Worm (Caenorhabditis elegans) whole organism, L1 larva: ENCODE measurements around the gene F23H12.7.
A peak's percentile ranks its signal among the peaks of the same experiment; 100 is the strongest.

Source experiments
- C04F5.9 ChIP-seq: sonication (generic microtip); optimal IDR thresholded peaks from 2 replicates; lab custom pipeline; 2016; ENCODE audit warnings: missing genetic modification characterization, missing compliant biosample characterization
- C16A3.4 ChIP-seq: fragments of 150-350 bp; optimal IDR thresholded peaks from 2 replicates; lab custom pipeline; 2014; ENCODE audit warnings: missing biosample characterization, missing genetic modification characterization
- F16B12.6 ChIP-seq: fragments of 150-350 bp; optimal IDR thresholded peaks from 2 replicates; lab custom pipeline; 2014; ENCODE audit warnings: missing biosample characterization, missing genetic modification characterization
- blmp-1 ChIP-seq: fragments of 150-350 bp; optimal IDR thresholded peaks from 2 replicates; lab custom pipeline; 2014; ENCODE audit warnings: missing biosample characterization, missing genetic modification characterization
- dsc-1 ChIP-seq: sonication (generic microtip); optimal IDR thresholded peaks from 2 replicates; lab custom pipeline; 2016; ENCODE audit warnings: mild to moderate bottlenecking, missing genetic modification characterization, missing compliant biosample characterization
- efl-1 ChIP-seq, 4 experiments: fragments of 150-350 bp; optimal IDR thresholded peaks in 3 of 4; peaks in 1 of 4; 1 replicate in 1 of 4; 2 replicates in 3 of 4; lab custom pipeline; 2014; ENCODE audit warnings: missing biosample characterization in 2 of 4, missing genetic modification characterization in 2 of 4, missing genetic modification reagents in 2 of 4
- egl-13 ChIP-seq: sonication (generic microtip); optimal IDR thresholded peaks from 2 replicates; lab custom pipeline; 2016; ENCODE audit warnings: missing genotype, missing genetic modification reagents, missing genetic modification characterization, missing compliant biosample characterization
- egl-27 ChIP-seq, 2 experiments: fragments of 150-350 bp in 1 of 2; sonication (generic microtip); optimal IDR thresholded peaks; 3 replicates each; lab custom pipeline; 2017 to 2018; ENCODE audit warnings: missing biosample characterization in 2 of 2, missing genetic modification characterization in 2 of 2, missing genetic modification reagents in 2 of 2
- elt-2 ChIP-seq: sonication (generic microtip); optimal IDR thresholded peaks from 2 replicates; lab custom pipeline; 2016; ENCODE audit warnings: missing genetic modification characterization, mild to moderate bottlenecking, inconsistent platforms, missing compliant biosample characterization, missing genetic modification reagents
- elt-3 ChIP-seq, 6 experiments: fragments of 150-350 bp in 1 of 6; sonication (generic microtip); optimal IDR thresholded peaks; 2 replicates each; lab custom pipeline; 2017 to 2018; ENCODE audit warnings: missing biosample characterization in 6 of 6, missing genetic modification characterization in 6 of 6, inconsistent platforms in 1 of 6
- fos-1 ChIP-seq: fragments of 150-350 bp; optimal IDR thresholded peaks from 2 replicates; lab custom pipeline; 2014; ENCODE audit warnings: missing biosample characterization, missing genetic modification characterization
- isw-1 ChIP-seq: fragments of 200-800 bp; sonication (Bioruptor generic); IDR thresholded peaks from 2 replicates; pipeline ENCODE4 v1.3.6; 2022; ENCODE audit warnings: missing genetic modification characterization, missing compliant biosample characterization
- lin-14 ChIP-seq: fragments of 200-800 bp; sonication (Bioruptor generic); optimal IDR thresholded peaks from 2 replicates; lab custom pipeline; 2018; ENCODE audit warnings: mild to moderate bottlenecking, missing genetic modification characterization, moderate library complexity, missing compliant biosample characterization
- lin-35 ChIP-seq, 2 experiments: fragments of 150-350 bp; optimal IDR thresholded peaks; 2 replicates each; lab custom pipeline; 2014; ENCODE audit warnings: missing biosample characterization in 2 of 2, missing genetic modification characterization in 2 of 2, missing genetic modification reagents in 2 of 2
- lsy-2 ChIP-seq, 2 experiments: fragments of 150-350 bp; optimal IDR thresholded peaks; 2 replicates each; lab custom pipeline; 2014; ENCODE audit warnings: missing biosample characterization in 2 of 2, missing genetic modification characterization in 2 of 2
- mab-9 ChIP-seq: fragments of 200-800 bp; sonication (Bioruptor generic); IDR thresholded peaks from 2 replicates; pipeline ENCODE4 v1.3.6; 2022; ENCODE audit warnings: missing genetic modification reagents, missing genetic modification characterization, missing compliant biosample characterization
- nhr-12 ChIP-seq: sonication (generic microtip); optimal IDR thresholded peaks from 2 replicates; lab custom pipeline; 2017; ENCODE audit warnings: missing biosample characterization, missing genetic modification characterization
- nhr-20 ChIP-seq: sonication (generic microtip); optimal IDR thresholded peaks from 2 replicates; lab custom pipeline; 2016; ENCODE audit warnings: mild to moderate bottlenecking, missing genetic modification characterization, missing compliant biosample characterization
- nhr-28 ChIP-seq: fragments of 150-350 bp; optimal IDR thresholded peaks from 2 replicates; lab custom pipeline; 2014; ENCODE audit warnings: missing biosample characterization, missing genetic modification characterization
- nhr-47 ChIP-seq: sonication (generic microtip); optimal IDR thresholded peaks from 2 replicates; lab custom pipeline; 2016; ENCODE audit warnings: mild to moderate bottlenecking, missing genetic modification characterization, moderate library complexity, missing compliant biosample characterization
- nhr-71 ChIP-seq: sonication (generic microtip); optimal IDR thresholded peaks from 2 replicates; lab custom pipeline; 2016; ENCODE audit warnings: mild to moderate bottlenecking, missing genetic modification characterization, moderate library complexity, missing compliant biosample characterization
- nhr-85 ChIP-seq: sonication (generic microtip); peaks from one replicate; lab custom pipeline; 2016; ENCODE audit warnings: missing genetic modification characterization, inconsistent platforms, missing compliant biosample characterization
- nhr-90 ChIP-seq: sonication (generic microtip); optimal IDR thresholded peaks from 2 replicates; lab custom pipeline; 2016; ENCODE audit warnings: mild to moderate bottlenecking, missing genetic modification characterization, missing compliant biosample characterization; ENCODE audit not compliant: poor library complexity
- pag-3 ChIP-seq: sonication (generic microtip); optimal IDR thresholded peaks from 2 replicates; lab custom pipeline; 2017; ENCODE audit warnings: missing genetic modification characterization, mild to moderate bottlenecking, missing compliant biosample characterization, antibody characterized with exemption, borderline replicate concordance; ENCODE audit not compliant: insufficient read depth
- pax-3 ChIP-seq: fragments of 200-800 bp; sonication (Bioruptor generic); optimal IDR thresholded peaks from 2 replicates; lab custom pipeline; 2018; ENCODE audit warnings: mild to moderate bottlenecking, missing genetic modification characterization, moderate library complexity, missing compliant biosample characterization
- rnt-1 ChIP-seq: sonication (generic microtip); optimal IDR thresholded peaks from 2 replicates; lab custom pipeline; 2016; ENCODE audit warnings: mild to moderate bottlenecking, missing genetic modification characterization, moderate library complexity, missing compliant biosample characterization
- skn-1 ChIP-seq: fragments of 150-350 bp; optimal IDR thresholded peaks from 2 replicates; lab custom pipeline; 2014; ENCODE audit warnings: missing biosample characterization, missing genetic modification characterization
- snpc-4 ChIP-seq: fragments of 150-350 bp; optimal IDR thresholded peaks from 2 replicates; lab custom pipeline; 2014; ENCODE audit warnings: missing biosample characterization, missing genetic modification characterization
- snu-23 ChIP-seq: sonication (generic microtip); optimal IDR thresholded peaks from 2 replicates; lab custom pipeline; 2016; ENCODE audit warnings: missing genetic modification characterization, missing compliant biosample characterization
- tbx-2 ChIP-seq: sonication (generic microtip); optimal IDR thresholded peaks from 2 replicates; lab custom pipeline; 2016; ENCODE audit warnings: missing genetic modification characterization, missing compliant biosample characterization
- unc-130 ChIP-seq: fragments of 150-350 bp; optimal IDR thresholded peaks from 2 replicates; lab custom pipeline; 2017; ENCODE audit warnings: missing biosample characterization, missing genetic modification characterization, inconsistent platforms
- unc-86 ChIP-seq: sonication (generic microtip); optimal IDR thresholded peaks from 2 replicates; lab custom pipeline; 2016; ENCODE audit warnings: missing genetic modification characterization, missing compliant biosample characterization
- vab-15 ChIP-seq: sonication (generic microtip); optimal IDR thresholded peaks from 2 replicates; lab custom pipeline; 2017; ENCODE audit warnings: missing genotype, mild to moderate bottlenecking, missing genetic modification characterization, missing compliant biosample characterization
- zag-1 ChIP-seq: fragments of 150-350 bp; optimal IDR thresholded peaks from 2 replicates; lab custom pipeline; 2014; ENCODE audit warnings: missing biosample characterization, missing genetic modification characterization
- zip-4 ChIP-seq: fragments of 200-800 bp; sonication (Bioruptor generic); optimal IDR thresholded peaks from 2 replicates; lab custom pipeline; 2018; ENCODE audit warnings: mild to moderate bottlenecking, missing genetic modification characterization, moderate library complexity, missing compliant biosample characterization
- ztf-11 ChIP-seq, 2 experiments: sonication (generic microtip); optimal IDR thresholded peaks; 2 replicates each; lab custom pipeline; 2016 to 2017; ENCODE audit warnings: missing genetic modification characterization in 2 of 2, missing biosample characterization in 1 of 2, missing compliant biosample characterization in 1 of 2
- ztf-4 ChIP-seq: fragments of 150-350 bp; optimal IDR thresholded peaks from 2 replicates; lab custom pipeline; 2014; ENCODE audit warnings: missing biosample characterization, missing genetic modification characterization

The F23H12.7 gene

ce11 chrV:12408996-12409395 is 37.5 kb downstream of the F23H12.7 start (continued):
- TF ChIP-seq skn-1 (tag; lab: Kevin White, UChicago) (peak; percentile 85), pax-3 (no peak), lin-14 (GFP tag; lab: Kevin White, UChicago) (peak; percentile 72), isw-1 (GFP tag; lab: Robert Waterston, UW) (no peak), elt-2 (tag; lab: Kevin White, UChicago) (no peak), nhr-28 (tag; lab: Kevin White, UChicago) (peak; percentile 17), lin-35 (GFP tag; optimal IDR thresholded peaks at IDR 0.05; lab: Kevin White, UChicago) (peak in 1 of 2 experiments; percentile 3), ztf-4 (no peak), zag-1 (tag; lab: Kevin White, UChicago) (no peak), mab-9 (GFP tag; lab: Robert Waterston, UW) (no peak), pag-3 (no peak), elt-3 (tag; optimal IDR thresholded peaks at IDR 0.05; lab: Kevin White, UChicago) (peak in 1 of 6 experiments; percentile 0)

- peak; percentile 17 for TF ChIP-seq snu-23 (GFP tag; lab: Kevin White, UChicago)
- TF ChIP-seq egl-13 (tag; lab: Kevin White, UChicago), result no peak
- TF ChIP-seq dsc-1 (tag; lab: Kevin White, UChicago), result no peak
- no peak for TF ChIP-seq fos-1 (tag; lab: Kevin White, UChicago)
- TF ChIP-seq nhr-71 (tag; lab: Kevin White, UChicago), result peak; percentile 57
- TF ChIP-seq nhr-20 (tag; lab: Kevin White, UChicago), result peak; percentile 61
- TF ChIP-seq tbx-2 (tag; lab: Kevin White, UChicago), result peak; percentile 6
- peak; percentile 26 for TF ChIP-seq lin-14 (GFP tag; lab: Kevin White, UChicago)
- peak; percentile 34 for TF ChIP-seq nhr-90 (tag; lab: Kevin White, UChicago)
- no peak for TF ChIP-seq blmp-1 (tag; lab: Kevin White, UChicago)
- no peak for TF ChIP-seq C16A3.4
- TF ChIP-seq ztf-11 (tag; optimal IDR thresholded peaks at IDR 0.05; lab: Kevin White, UChicago), result no peak
- peak; percentile 69 for TF ChIP-seq nhr-85
- TF ChIP-seq nhr-12, result no peak
- no peak for TF ChIP-seq lsy-2 (tag; optimal IDR thresholded peaks at IDR 0.05; lab: Kevin White, UChicago)
Observed at ce11 chrV:12410416-12411001, 39.0 kb downstream of the F23H12.7 start, which contains the start of gene hrg-2. Gene hrg-2, minus strand, starts transcription at chrV:12410513.

- TF ChIP-seq C04F5.9 (tag; lab: Kevin White, UChicago), result no peak
- TF ChIP-seq nhr-85, result peak; percentile 86
- no peak for TF ChIP-seq lin-35 (GFP tag; optimal IDR thresholded peaks at IDR 0.05; lab: Kevin White, UChicago)
- no peak for TF ChIP-seq zip-4 (GFP tag; lab: Kevin White, UChicago)
- TF ChIP-seq egl-27 (tag; optimal IDR thresholded peaks at IDR 0.05; lab: Kevin White, UChicago), result no peak
- no peak for TF ChIP-seq snpc-4
- TF ChIP-seq nhr-47 (tag; lab: Kevin White, UChicago), result no peak
- peak in 3 of 6 experiments; percentile 7 to 80 (median 67) for TF ChIP-seq elt-3 (tag; optimal IDR thresholded peaks at IDR 0.05; lab: Kevin White, UChicago)
- TF ChIP-seq F16B12.6 (tag; lab: Kevin White, UChicago), result no peak
- TF ChIP-seq unc-86 (tag; lab: Kevin White, UChicago), result no peak
- peak; percentile 0 for TF ChIP-seq nhr-20 (tag; lab: Kevin White, UChicago)
- TF ChIP-seq lin-14 (GFP tag; lab: Kevin White, UChicago), result peak; percentile 41
Observed at ce11 chrV:12411909-12412308, 40.4 kb downstream of the F23H12.7 start, which contains the start of gene cdr-7. Gene cdr-7, minus strand, starts transcription at chrV:12412113.

- TF ChIP-seq unc-130 (tag; lab: Kevin White, UChicago), result no peak
- no peak for TF ChIP-seq skn-1 (tag; lab: Kevin White, UChicago)
- TF ChIP-seq efl-1 (optimal IDR thresholded peaks at IDR 0.05; lab: Kevin White, UChicago), result no peak
- TF ChIP-seq efl-1 (GFP tag; optimal IDR thresholded peaks at IDR 0.05 in 1 of 2; lab: Kevin White, UChicago), result peak in 1 of 2 experiments; percentile 87
- no peak for TF ChIP-seq rnt-1 (tag; lab: Kevin White, UChicago)
- TF ChIP-seq vab-15, result no peak
Observed at ce11 chrV:12412321-12412720, 40.8 kb downstream of the F23H12.7 start.
